Worm (Caenorhabditis elegans) whole organism, L4 larva: ENCODE results near the gene ZK596.3.

ENCODE experiments used
- ZK337.2 ChIP-seq: fragments of 200-800 bp; sonication (Bioruptor generic); IDR thresholded peaks from 2 replicates; pipeline ENCODE4 v1.3.6; 2022; ENCODE audit warnings: missing genetic modification reagents, missing genetic modification characterization, missing compliant biosample characterization
- ama-1 ChIP-seq: fragments of 150-350 bp; optimal IDR thresholded peaks from 2 replicates; lab custom pipeline; 2014; ENCODE audit warnings: inconsistent platforms, mixed read lengths
- ceh-44 ChIP-seq: fragments of 200-800 bp; sonication (Bioruptor generic); IDR thresholded peaks from 2 replicates; pipeline ENCODE4 v1.3.6; 2022; ENCODE audit warnings: missing genetic modification reagents, missing genetic modification characterization, missing compliant biosample characterization
- ces-1 ChIP-seq: fragments of 150-350 bp; sonication (generic microtip); optimal IDR thresholded peaks from 4 replicates; lab custom pipeline; 2014; ENCODE audit warnings: missing biosample characterization, missing genetic modification reagents, missing genetic modification characterization
- dmd-6 ChIP-seq: fragments of 200-800 bp; sonication (Bioruptor generic); IDR thresholded peaks from 2 replicates; pipeline ENCODE4 v1.3.6; 2022; ENCODE audit warnings: missing genetic modification reagents, missing genetic modification characterization, missing compliant biosample characterization
- egl-27 ChIP-seq: sonication (generic microtip); optimal IDR thresholded peaks from 3 replicates; lab custom pipeline; 2017; ENCODE audit warnings: missing biosample characterization, missing genetic modification reagents, missing genetic modification characterization
- fkh-10 ChIP-seq: fragments of 150-350 bp; optimal IDR thresholded peaks from 2 replicates; lab custom pipeline; 2014; ENCODE audit warnings: missing biosample characterization, missing genetic modification reagents, missing genetic modification characterization
- gei-8 ChIP-seq: fragments of 200-800 bp; sonication (Bioruptor generic); optimal IDR thresholded peaks from 2 replicates; lab custom pipeline; 2018; ENCODE audit warnings: mild to moderate bottlenecking, missing genetic modification characterization, missing compliant biosample characterization
- hlh-11 ChIP-seq: fragments of 200-800 bp; sonication (Bioruptor generic); optimal IDR thresholded peaks from 2 replicates; lab custom pipeline; 2018; ENCODE audit warnings: mild to moderate bottlenecking, missing genetic modification characterization, missing compliant biosample characterization
- lin-13 ChIP-seq: fragments of 150-350 bp; optimal IDR thresholded peaks from 2 replicates; lab custom pipeline; 2014; ENCODE audit warnings: missing biosample characterization, missing genetic modification reagents, missing genetic modification characterization
- nhr-48 ChIP-seq: sonication (generic microtip); optimal IDR thresholded peaks from 2 replicates; lab custom pipeline; 2016; ENCODE audit warnings: mild to moderate bottlenecking, missing genetic modification characterization, missing compliant biosample characterization
- set-16 ChIP-seq: fragments of 200-800 bp; sonication (Bioruptor generic); IDR thresholded peaks from 2 replicates; pipeline ENCODE4 v1.3.6; 2022; ENCODE audit warnings: missing genetic modification reagents, missing genetic modification characterization, missing compliant biosample characterization
- unc-62 ChIP-seq, 3 experiments: fragments of 150-350 bp in 1 of 3; sonication (generic microtip); optimal IDR thresholded peaks in 2 of 3; peaks in 1 of 3; 1 replicate in 1 of 3; 2 replicates in 2 of 3; lab custom pipeline; 2014 to 2017; ENCODE audit warnings: missing biosample characterization in 3 of 3, missing genetic modification characterization in 3 of 3, missing genetic modification reagents in 3 of 3, missing genotype in 1 of 3
- ztf-11 ChIP-seq: fragments of 150-350 bp; optimal IDR thresholded peaks from 2 replicates; lab custom pipeline; 2014; ENCODE audit warnings: missing biosample characterization, missing genetic modification characterization

- no peak for TF ChIP-seq ZK337.2
- no peak for TF ChIP-seq set-16
- TF ChIP-seq lin-13, result no peak
- TF ChIP-seq fkh-10 (GFP tag; lab: Kevin White, UChicago), result no peak
- no peak for TF ChIP-seq dmd-6
- no peak for TF ChIP-seq ztf-11
- TF ChIP-seq ceh-44 (GFP tag; lab: Robert Waterston, UW), result no peak
- TF ChIP-seq unc-62 (GFP tag; optimal IDR thresholded peaks at IDR 0.05 in 1 of 2; lab: Kevin White, UChicago), result no peak
- no peak for TF ChIP-seq unc-62 (tag; optimal IDR thresholded peaks at IDR 0.05; lab: Kevin White, UChicago)
- no peak for TF ChIP-seq egl-27 (tag; lab: Kevin White, UChicago)
- TF ChIP-seq hlh-11, result no peak
- no peak for TF ChIP-seq ces-1 (GFP tag; lab: Kevin White, UChicago)
- no peak for TF ChIP-seq gei-8
- TF ChIP-seq nhr-48 (tag; lab: Kevin White, UChicago), result no peak
- no peak for TF ChIP-seq ama-1
Measured at ce11 chrIV:10880264-10880663, 23.9 kb downstream of the ZK596.3 start, which contains the start of gene fipr-15.
